Fruit fly (Drosophila melanogaster) whole organism: ENCODE results near the gene CG31909.

Experiments
- Dll ChIP-seq: fragments of >200 bp; optimal IDR thresholded peaks from 2 replicates; lab custom pipeline; 2017
- psq ChIP-seq: fragments of >200 bp; optimal IDR thresholded peaks from 2 replicates; lab custom pipeline; 2017
- usp ChIP-seq: fragments of >200 bp; optimal IDR thresholded peaks from 2 replicates; lab custom pipeline; 2017; ENCODE audit warnings: missing biosample characterization, missing genetic modification characterization, mixed read lengths

dm6 chr2L:7252882-7253281 is 4.4 kb upstream of the CG31909 start, which contains the start of gene CG13786:
- TF ChIP-seq usp (no peak), Dll (lab: Kevin White, UChicago) (no peak), psq (lab: Kevin White, UChicago) (no peak)
